Fruit fly (Drosophila melanogaster) whole organism, embryonic: ENCODE data around the gene Ythdc1.

Source experiments
- CG30403 ChIP-seq: fragments of 200-800 bp; sonication (Bioruptor generic); optimal IDR thresholded peaks from 3 replicates; lab custom pipeline; 2016; ENCODE audit warnings: missing biosample characterization, missing genetic modification characterization
- CG6854 ChIP-seq: fragments of 200-800 bp; sonication (Bioruptor generic); optimal IDR thresholded peaks from 3 replicates; lab custom pipeline; 2017; ENCODE audit warnings: missing biosample characterization, mild to moderate bottlenecking, missing genetic modification characterization
- Rfx ChIP-seq: fragments of 200-800 bp; sonication (Bioruptor generic); IDR thresholded peaks from 2 replicates; pipeline ENCODE4 v1.3.6; 2022; ENCODE audit warnings: missing biosample characterization, missing genetic modification characterization

- TF ChIP-seq Rfx (GFP tag; lab: Robert Waterston, UW) = no peak
- TF ChIP-seq CG6854 = no peak
- no peak for TF ChIP-seq CG30403 (GFP tag; lab: Kevin White, UChicago)
Observed at dm6 chr3L:3325597-3325924, 48.4 kb downstream of the Ythdc1 start.
